Fruit fly (Drosophila melanogaster) whole organism, adult: ENCODE data around the gene CG6414.

ENCODE experiments used
- CG11617 ChIP-seq: fragments of 200-800 bp; sonication (Bioruptor generic); optimal IDR thresholded peaks from 2 replicates; lab custom pipeline; 2017; ENCODE audit warnings: mild to moderate bottlenecking, missing biosample characterization, missing genetic modification reagents, missing genetic modification characterization
- CG12768 ChIP-seq: fragments of 200-800 bp; sonication (Bioruptor generic); optimal IDR thresholded peaks from 2 replicates; lab custom pipeline; 2017; ENCODE audit warnings: missing biosample characterization, missing genetic modification characterization, mild to moderate bottlenecking, moderate library complexity, missing genetic modification reagents
- CG14711 ChIP-seq: fragments of 200-800 bp; sonication (Bioruptor generic); optimal IDR thresholded peaks from 2 replicates; lab custom pipeline; 2018; ENCODE audit warnings: missing biosample characterization, mild to moderate bottlenecking, missing genetic modification characterization, moderate library complexity
- CG1620 ChIP-seq: fragments of 200-800 bp; sonication (Bioruptor generic); optimal IDR thresholded peaks from 2 replicates; lab custom pipeline; 2016; ENCODE audit warnings: missing biosample characterization, missing genetic modification characterization
- CG33017 ChIP-seq: fragments of 200-800 bp; sonication (Bioruptor generic); optimal IDR thresholded peaks from 2 replicates; lab custom pipeline; 2018; ENCODE audit warnings: missing biosample characterization, mild to moderate bottlenecking, missing genetic modification characterization, moderate library complexity
- CG5204 ChIP-seq: fragments of 200-800 bp; sonication (Bioruptor generic); optimal IDR thresholded peaks from 2 replicates; lab custom pipeline; 2016; ENCODE audit warnings: missing biosample characterization, missing genetic modification characterization
- CG7045 ChIP-seq: fragments of 200-800 bp; sonication (Bioruptor generic); optimal IDR thresholded peaks from 2 replicates; lab custom pipeline; 2017; ENCODE audit warnings: missing biosample characterization, mild to moderate bottlenecking, missing genetic modification characterization
- CG7101 ChIP-seq: fragments of 200-800 bp; sonication (Bioruptor generic); optimal IDR thresholded peaks from 2 replicates; lab custom pipeline; 2018; ENCODE audit warnings: missing biosample characterization, mild to moderate bottlenecking, missing genetic modification characterization, moderate library complexity
- Clk ChIP-seq: fragments of 200-800 bp; sonication (Bioruptor generic); optimal IDR thresholded peaks from 2 replicates; lab custom pipeline; 2017; ENCODE audit warnings: missing biosample characterization, missing genetic modification characterization
- Crg-1 ChIP-seq: fragments of 200-800 bp; sonication (Bioruptor generic); optimal IDR thresholded peaks from 2 replicates; lab custom pipeline; 2016; ENCODE audit warnings: missing biosample characterization, missing genetic modification characterization
- Hr96 ChIP-seq: fragments of 200-800 bp; sonication (Bioruptor generic); optimal IDR thresholded peaks from 2 replicates; lab custom pipeline; 2016; ENCODE audit warnings: missing biosample characterization, missing genetic modification characterization
- Mnt ChIP-seq: fragments of 200-800 bp; sonication (Bioruptor generic); optimal IDR thresholded peaks from 2 replicates; lab custom pipeline; 2016; ENCODE audit warnings: missing biosample characterization, mild to moderate bottlenecking, missing genetic modification characterization
- bab1 ChIP-seq: fragments of 200-800 bp; sonication (Bioruptor generic); optimal IDR thresholded peaks from 3 replicates; lab custom pipeline; 2019; ENCODE audit warnings: missing biosample characterization, mild to moderate bottlenecking, missing genetic modification characterization, moderate library complexity
- cic ChIP-seq: fragments of 200-800 bp; sonication (Bioruptor generic); optimal IDR thresholded peaks from 2 replicates; lab custom pipeline; 2017; ENCODE audit warnings: missing biosample characterization, mild to moderate bottlenecking, missing genetic modification characterization, moderate library complexity
- cnc ChIP-seq, 2 experiments: fragments of >200 bp; optimal IDR thresholded peaks; 2 replicates each; lab custom pipeline; 2017
- kay ChIP-seq: fragments of 200-800 bp; sonication (Bioruptor generic); peaks from one replicate; lab custom pipeline; 2016; ENCODE audit warnings: missing biosample characterization, missing genetic modification characterization, borderline replicate concordance
- ovo ChIP-seq: fragments of 200-800 bp; sonication (Bioruptor generic); optimal IDR thresholded peaks from 2 replicates; lab custom pipeline; 2016; ENCODE audit warnings: missing biosample characterization, missing genetic modification characterization
- pad ChIP-seq: fragments of 200-800 bp; sonication (Bioruptor generic); optimal IDR thresholded peaks from 3 replicates; lab custom pipeline; 2017; ENCODE audit warnings: missing biosample characterization, missing genetic modification characterization, mild to moderate bottlenecking, moderate library complexity, missing genetic modification reagents
- tj ChIP-seq: fragments of 200-800 bp; sonication (Bioruptor generic); optimal IDR thresholded peaks from 3 replicates; lab custom pipeline; 2017; ENCODE audit warnings: missing biosample characterization, mild to moderate bottlenecking, missing genetic modification characterization, moderate library complexity
- toe ChIP-seq: fragments of 200-800 bp; sonication (Bioruptor generic); optimal IDR thresholded peaks from 2 replicates; lab custom pipeline; 2016; ENCODE audit warnings: missing biosample characterization, missing genetic modification characterization

CG6414 gene

DNA sequence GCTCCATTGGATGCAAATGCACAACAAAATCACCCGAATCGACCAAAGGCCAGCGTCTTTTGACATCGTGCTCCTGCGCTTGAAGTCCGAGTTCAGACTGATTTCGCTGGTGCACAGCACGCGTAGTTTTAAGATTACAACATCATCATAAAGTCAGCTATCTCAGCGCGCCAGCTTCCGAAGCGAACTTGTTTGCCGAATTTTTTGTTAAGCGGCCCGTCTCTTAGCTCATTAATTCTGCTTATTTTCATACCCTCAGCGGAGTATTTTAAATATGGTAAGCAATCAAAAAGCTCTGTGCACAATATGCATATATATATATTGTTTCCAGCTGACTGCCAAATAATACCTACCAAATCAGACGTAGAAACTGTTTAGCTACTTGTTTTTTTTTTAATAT is at the start of gene CG6414:
Gene CG6414, minus strand, starts transcription at position 101 of the 400 bp plus-strand sequence.
- TF ChIP-seq bab1 (GFP tag; lab: Kevin White, UChicago) (no peak), ovo (no peak), tj (GFP tag; lab: Kevin White, UChicago) (no peak), cic (GFP tag; lab: Kevin White, UChicago) (no peak)

DNA sequence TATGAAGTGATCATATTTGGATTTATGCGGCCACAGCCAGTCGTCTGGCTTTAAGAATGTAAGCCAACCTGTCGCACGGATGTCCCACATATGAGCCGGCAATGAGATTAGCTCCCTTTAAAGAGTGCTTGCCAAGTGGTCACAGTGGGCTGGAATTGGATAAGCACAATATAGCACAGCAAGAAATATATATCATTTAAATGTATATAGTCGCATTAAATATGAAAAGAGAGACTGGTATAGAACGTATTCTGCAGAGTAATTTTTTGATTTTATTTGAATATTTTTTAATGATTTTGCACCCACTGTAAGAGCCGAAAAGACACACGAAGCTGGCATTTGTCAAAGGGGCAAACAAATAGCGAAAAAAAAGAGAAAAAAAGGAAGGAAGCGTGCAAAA is 49.0 kb upstream of the CG6414 start:
- TF ChIP-seq Mnt (GFP tag; lab: Kevin White, UChicago) (no peak), toe (GFP tag; lab: Kevin White, UChicago) (no peak), bab1 (GFP tag; lab: Kevin White, UChicago) (no peak)

dm6 chrX:4012844-4013243 is 41.7 kb upstream of the CG6414 start:
- TF ChIP-seq CG7045 (GFP tag; lab: Kevin White, UChicago) (no peak), ovo (no peak), Mnt (GFP tag; lab: Kevin White, UChicago) (no peak), CG11617 (GFP tag; lab: Kevin White, UChicago) (no peak), pad (no peak), Crg-1 (GFP tag; lab: Kevin White, UChicago) (no peak), cic (GFP tag; lab: Kevin White, UChicago) (no peak), CG7101 (tag; lab: Kevin White, UChicago) (no peak), CG33017 (no peak), bab1 (GFP tag; lab: Kevin White, UChicago) (no peak), Clk (GFP tag; lab: Kevin White, UChicago) (no peak), cnc (optimal IDR thresholded peaks at IDR 0.05; lab: Kevin White, UChicago) (no peak), toe (GFP tag; lab: Kevin White, UChicago) (no peak), CG5204 (GFP tag; lab: Kevin White, UChicago) (no peak), kay (GFP tag; lab: Kevin White, UChicago) (no peak), Hr96 (GFP tag; lab: Kevin White, UChicago) (no peak), tj (GFP tag; lab: Kevin White, UChicago) (no peak)

- TF ChIP-seq ovo (no peak), CG7045 (GFP tag; lab: Kevin White, UChicago) (no peak), CG7101 (tag; lab: Kevin White, UChicago) (no peak), Mnt (GFP tag; lab: Kevin White, UChicago) (no peak), kay (GFP tag; lab: Kevin White, UChicago) (no peak), CG5204 (GFP tag; lab: Kevin White, UChicago) (no peak), CG14711 (tag; lab: Kevin White, UChicago) (no peak), bab1 (GFP tag; lab: Kevin White, UChicago) (no peak), toe (GFP tag; lab: Kevin White, UChicago) (no peak), CG12768 (GFP tag; lab: Kevin White, UChicago) (no peak), cic (GFP tag; lab: Kevin White, UChicago) (no peak), pad (no peak), CG11617 (GFP tag; lab: Kevin White, UChicago) (no peak), cnc (optimal IDR thresholded peaks at IDR 0.05; lab: Kevin White, UChicago) (no peak)
Measured at dm6 chrX:4010835-4011234, 39.7 kb upstream of the CG6414 start.

- TF ChIP-seq CG7101 (tag; lab: Kevin White, UChicago) (no peak), Clk (GFP tag; lab: Kevin White, UChicago) (no peak), Crg-1 (GFP tag; lab: Kevin White, UChicago) (no peak), CG7045 (GFP tag; lab: Kevin White, UChicago) (no peak), CG14711 (tag; lab: Kevin White, UChicago) (no peak), cic (GFP tag; lab: Kevin White, UChicago) (no peak)
Measured at dm6 chrX:4010179-4010578, 39.0 kb upstream of the CG6414 start.

dm6 chrX:4005047-4005446 is 33.9 kb upstream of the CG6414 start:
- TF ChIP-seq CG5204 (GFP tag; lab: Kevin White, UChicago) (no peak), Mnt (GFP tag; lab: Kevin White, UChicago) (no peak), CG12768 (GFP tag; lab: Kevin White, UChicago) (no peak), CG1620 (GFP tag; lab: Kevin White, UChicago) (no peak), CG11617 (GFP tag; lab: Kevin White, UChicago) (no peak), tj (GFP tag; lab: Kevin White, UChicago) (no peak), toe (GFP tag; lab: Kevin White, UChicago) (no peak), cic (GFP tag; lab: Kevin White, UChicago) (no peak), Clk (GFP tag; lab: Kevin White, UChicago) (no peak)

- TF ChIP-seq Hr96 (GFP tag; lab: Kevin White, UChicago) (no peak), CG7045 (GFP tag; lab: Kevin White, UChicago) (no peak), tj (GFP tag; lab: Kevin White, UChicago) (peak; percentile 60), cnc (optimal IDR thresholded peaks at IDR 0.05; lab: Kevin White, UChicago) (no peak), CG1620 (GFP tag; lab: Kevin White, UChicago) (peak; percentile 53), CG5204 (GFP tag; lab: Kevin White, UChicago) (no peak), CG33017 (no peak), toe (GFP tag; lab: Kevin White, UChicago) (no peak), CG11617 (GFP tag; lab: Kevin White, UChicago) (no peak), Clk (GFP tag; lab: Kevin White, UChicago) (no peak), bab1 (GFP tag; lab: Kevin White, UChicago) (peak; percentile 59), CG12768 (GFP tag; lab: Kevin White, UChicago) (peak; percentile 64), CG7101 (tag; lab: Kevin White, UChicago) (peak; percentile 23), Crg-1 (GFP tag; lab: Kevin White, UChicago) (peak; percentile 26), kay (GFP tag; lab: Kevin White, UChicago) (no peak), CG14711 (tag; lab: Kevin White, UChicago) (peak; percentile 34), cic (GFP tag; lab: Kevin White, UChicago) (no peak), ovo (peak; percentile 74), Mnt (GFP tag; lab: Kevin White, UChicago) (peak; percentile 83), pad (peak; percentile 51)
Measured at dm6 chrX:3968346-3969044, 2.7 kb downstream of the CG6414 start, which contains the start of gene CG6428. Gene CG6428, minus strand, starts transcription at chrX:3968655.
